Fruit fly (Drosophila melanogaster) whole organism, embryonic: Measurements from ENCODE around the gene Tob.

Experiments
- Abd-B ChIP-seq: fragments of 200-800 bp; sonication (Bioruptor generic); optimal IDR thresholded peaks from 2 replicates; lab custom pipeline; 2018; ENCODE audit warnings: missing biosample characterization, mild to moderate bottlenecking, missing genetic modification characterization, moderate library complexity
- BEAF-32 ChIP-seq: fragments of 200-800 bp; sonication (Bioruptor generic); optimal IDR thresholded peaks from 3 replicates; lab custom pipeline; 2017; ENCODE audit warnings: missing biosample characterization, missing genetic modification characterization, mild to moderate bottlenecking, moderate library complexity, missing genetic modification reagents
- Bgb ChIP-seq: fragments of 200-800 bp; sonication (Bioruptor generic); IDR thresholded peaks from 2 replicates; pipeline ENCODE4 v1.3.6; 2022; ENCODE audit warnings: missing biosample characterization, missing genetic modification characterization; ENCODE audit not compliant: partially characterized antibody
- CG10543 ChIP-seq: fragments of 200-800 bp; sonication (Bioruptor generic); optimal IDR thresholded peaks from 3 replicates; lab custom pipeline; 2017; ENCODE audit warnings: missing biosample characterization, mild to moderate bottlenecking, missing genetic modification characterization, moderate library complexity
- CG10979 ChIP-seq: fragments of 200-800 bp; sonication (Bioruptor generic); optimal IDR thresholded peaks from 2 replicates; lab custom pipeline; 2018; ENCODE audit warnings: missing biosample characterization, mild to moderate bottlenecking, missing genetic modification characterization, moderate library complexity
- CG11093 ChIP-seq: fragments of 200-800 bp; sonication (Bioruptor generic); IDR thresholded peaks from 3 replicates; pipeline ENCODE4 v1.3.6; 2022; ENCODE audit warnings: missing biosample characterization, missing genetic modification characterization
- CG12219 ChIP-seq: fragments of 200-800 bp; sonication (Bioruptor generic); optimal IDR thresholded peaks from 3 replicates; lab custom pipeline; 2018; ENCODE audit warnings: missing biosample characterization, mild to moderate bottlenecking, missing genetic modification characterization
- CG1647 ChIP-seq: fragments of 200-800 bp; sonication (Bioruptor generic); optimal IDR thresholded peaks from 3 replicates; lab custom pipeline; 2016; ENCODE audit warnings: missing biosample characterization, missing genetic modification characterization
- CG17912 ChIP-seq: fragments of 200-800 bp; sonication (Bioruptor generic); optimal IDR thresholded peaks from 2 replicates; lab custom pipeline; 2018; ENCODE audit warnings: missing biosample characterization, mild to moderate bottlenecking, missing genetic modification characterization
- CG18262 ChIP-seq: fragments of 200-800 bp; optimal IDR thresholded peaks from 3 replicates; lab custom pipeline; 2019; ENCODE audit warnings: missing biosample characterization, mild to moderate bottlenecking, missing genetic modification characterization, moderate library complexity
- CG2678 ChIP-seq: fragments of 200-800 bp; sonication (Bioruptor generic); optimal IDR thresholded peaks from 3 replicates; lab custom pipeline; 2019; ENCODE audit warnings: missing biosample characterization, mild to moderate bottlenecking, missing genetic modification characterization, moderate library complexity
- CG3065 ChIP-seq: fragments of 200-800 bp; sonication (Bioruptor generic); optimal IDR thresholded peaks from 2 replicates; lab custom pipeline; 2016; ENCODE audit warnings: missing biosample characterization, missing genetic modification characterization
- CG33213 ChIP-seq: fragments of 200-800 bp; sonication (Bioruptor generic); optimal IDR thresholded peaks from 3 replicates; lab custom pipeline; 2016; ENCODE audit warnings: missing biosample characterization, missing genetic modification characterization
- CG33557 ChIP-seq: fragments of 200-800 bp; sonication (Bioruptor generic); optimal IDR thresholded peaks from 2 replicates; lab custom pipeline; 2019; ENCODE audit warnings: missing biosample characterization, mild to moderate bottlenecking, missing genetic modification characterization, moderate library complexity
- CG6813 ChIP-seq: fragments of 200-800 bp; sonication (Bioruptor generic); optimal IDR thresholded peaks from 2 replicates; lab custom pipeline; 2017; ENCODE audit warnings: missing biosample characterization, missing genetic modification characterization, mild to moderate bottlenecking, moderate library complexity, missing genetic modification reagents
- CG7271 ChIP-seq: fragments of 200-800 bp; sonication (Bioruptor generic); optimal IDR thresholded peaks from 2 replicates; lab custom pipeline; 2018; ENCODE audit warnings: missing biosample characterization, mild to moderate bottlenecking, missing genetic modification characterization, moderate library complexity
- CG7928 ChIP-seq: fragments of 200-800 bp; sonication (Bioruptor generic); optimal IDR thresholded peaks from 2 replicates; lab custom pipeline; 2017; ENCODE audit warnings: missing biosample characterization, mild to moderate bottlenecking, missing genetic modification characterization
- CG8290 ChIP-seq, 3 experiments: fragments of 200-800 bp; sonication (Bioruptor generic); optimal IDR thresholded peaks; 2 replicates each; lab custom pipeline; 2016 to 2019; ENCODE audit warnings: missing biosample characterization in 3 of 3, missing genetic modification characterization in 3 of 3, mild to moderate bottlenecking in 2 of 3, moderate library complexity in 1 of 3
- CG8388 ChIP-seq: fragments of 200-800 bp; sonication (Bioruptor generic); optimal IDR thresholded peaks from 2 replicates; lab custom pipeline; 2019; ENCODE audit warnings: missing biosample characterization, mild to moderate bottlenecking, missing genetic modification characterization, moderate library complexity
- CG9609 ChIP-seq: fragments of 200-800 bp; sonication (Bioruptor generic); optimal IDR thresholded peaks from 3 replicates; lab custom pipeline; 2016; ENCODE audit warnings: missing biosample characterization, missing genetic modification characterization
- CG9727 ChIP-seq: fragments of 200-800 bp; sonication (Bioruptor generic); optimal IDR thresholded peaks from 3 replicates; lab custom pipeline; 2017; ENCODE audit warnings: missing biosample characterization, mild to moderate bottlenecking, missing genetic modification characterization
- CG9932 ChIP-seq: fragments of 200-800 bp; sonication (Bioruptor generic); IDR thresholded peaks from 2 replicates; pipeline ENCODE4 v1.3.6; 2022; ENCODE audit warnings: missing biosample characterization, missing genetic modification characterization
- Ets65A ChIP-seq: fragments of 200-800 bp; sonication (Bioruptor generic); peaks from one replicate; lab custom pipeline; 2016; ENCODE audit warnings: missing biosample characterization, missing genetic modification characterization
- HLH54F ChIP-seq: fragments of 200-800 bp; sonication (Bioruptor generic); optimal IDR thresholded peaks from 3 replicates; lab custom pipeline; 2016; ENCODE audit warnings: missing biosample characterization, missing genetic modification characterization
- Mrtf ChIP-seq: fragments of 200-800 bp; sonication (Bioruptor generic); IDR thresholded peaks from 3 replicates; pipeline ENCODE4 v1.3.6; 2022; ENCODE audit warnings: missing biosample characterization, missing genetic modification characterization
- Neu2 ChIP-seq: fragments of 200-800 bp; sonication (Bioruptor generic); optimal IDR thresholded peaks from 3 replicates; lab custom pipeline; 2016; ENCODE audit warnings: missing biosample characterization, missing genetic modification characterization, borderline replicate concordance
- Oaz ChIP-seq: fragments of 200-800 bp; sonication (Bioruptor generic); IDR thresholded peaks from 2 replicates; pipeline ENCODE4 v1.3.6; 2022; ENCODE audit warnings: missing biosample characterization, missing genetic modification characterization
- Oli ChIP-seq: fragments of 200-800 bp; sonication (Bioruptor generic); optimal IDR thresholded peaks from 2 replicates; lab custom pipeline; 2018; ENCODE audit warnings: missing biosample characterization, mild to moderate bottlenecking, missing genetic modification characterization, moderate library complexity
- PHDP ChIP-seq: fragments of 200-800 bp; sonication (Bioruptor generic); optimal IDR thresholded peaks from 3 replicates; lab custom pipeline; 2018; ENCODE audit warnings: missing biosample characterization, mild to moderate bottlenecking, missing genetic modification characterization, moderate library complexity
- Ravus ChIP-seq: fragments of 200-800 bp; sonication (Bioruptor generic); IDR thresholded peaks from 2 replicates; pipeline ENCODE4 v1.3.6; 2022; ENCODE audit warnings: missing biosample characterization, missing genetic modification characterization
- Rfx ChIP-seq: fragments of 200-800 bp; sonication (Bioruptor generic); IDR thresholded peaks from 2 replicates; pipeline ENCODE4 v1.3.6; 2022; ENCODE audit warnings: missing biosample characterization, missing genetic modification characterization
- Six4 ChIP-seq: fragments of 200-800 bp; sonication (Bioruptor generic); optimal IDR thresholded peaks from 2 replicates; lab custom pipeline; 2016; ENCODE audit warnings: missing biosample characterization, missing genetic modification characterization
- bcd ChIP-seq: fragments of 200-800 bp; sonication (Bioruptor generic); optimal IDR thresholded peaks from 2 replicates; lab custom pipeline; 2017; ENCODE audit warnings: missing biosample characterization, mild to moderate bottlenecking, missing genetic modification characterization
- cad ChIP-seq: fragments of >200 bp; optimal IDR thresholded peaks from 2 replicates; lab custom pipeline; 2017; ENCODE audit warnings: missing biosample characterization, missing genetic modification characterization
- cato ChIP-seq: fragments of 200-800 bp; sonication (Bioruptor generic); optimal IDR thresholded peaks from 2 replicates; lab custom pipeline; 2016; ENCODE audit warnings: missing biosample characterization, missing genetic modification characterization, borderline replicate concordance
- danr ChIP-seq: fragments of 200-800 bp; sonication (Bioruptor generic); IDR thresholded peaks from 2 replicates; pipeline ENCODE4 v1.3.6; 2022; ENCODE audit warnings: missing biosample characterization, missing genetic modification characterization
- dmrt11E ChIP-seq: fragments of 200-800 bp; sonication (Bioruptor generic); optimal IDR thresholded peaks from 3 replicates; lab custom pipeline; 2018; ENCODE audit warnings: missing biosample characterization, mild to moderate bottlenecking, missing genetic modification characterization, moderate library complexity
- dysf ChIP-seq: fragments of 200-800 bp; sonication (Bioruptor generic); IDR thresholded peaks from 3 replicates; pipeline ENCODE4 v1.3.6; 2022; ENCODE audit warnings: missing biosample characterization, missing genetic modification characterization
- fd64A ChIP-seq: fragments of 200-800 bp; sonication (Bioruptor generic); optimal IDR thresholded peaks from 3 replicates; lab custom pipeline; 2018; ENCODE audit warnings: missing biosample characterization, mild to moderate bottlenecking, missing genetic modification characterization
- gce ChIP-seq: fragments of 200-800 bp; sonication (Bioruptor generic); IDR thresholded peaks from 3 replicates; pipeline ENCODE4 v1.3.6; 2022; ENCODE audit warnings: missing biosample characterization, missing genetic modification characterization
- hb ChIP-seq: fragments of 200-800 bp; sonication (Bioruptor generic); IDR thresholded peaks from 3 replicates; pipeline ENCODE4 v1.3.6; 2022; ENCODE audit warnings: missing biosample characterization, missing genetic modification characterization; ENCODE audit not compliant: partially characterized antibody
- ind ChIP-seq: fragments of 200-800 bp; sonication (Bioruptor generic); optimal IDR thresholded peaks from 3 replicates; lab custom pipeline; 2016; ENCODE audit warnings: missing biosample characterization, missing genetic modification characterization
- inv ChIP-seq: fragments of 200-800 bp; sonication (Bioruptor generic); IDR thresholded peaks from 2 replicates; pipeline ENCODE4 v1.3.6; 2022; ENCODE audit warnings: missing biosample characterization, missing genetic modification characterization; ENCODE audit not compliant: partially characterized antibody
- knrl ChIP-seq: fragments of 200-800 bp; sonication (Bioruptor generic); IDR thresholded peaks from 3 replicates; pipeline ENCODE4 v1.3.6; 2022; ENCODE audit warnings: missing biosample characterization, missing genetic modification characterization; ENCODE audit not compliant: partially characterized antibody
- lilli ChIP-seq: fragments of 200-800 bp; sonication (Bioruptor generic); optimal IDR thresholded peaks from 3 replicates; lab custom pipeline; 2016; ENCODE audit warnings: missing biosample characterization, missing genetic modification characterization
- lmd ChIP-seq: fragments of 200-800 bp; sonication (Bioruptor generic); IDR thresholded peaks from 2 replicates; pipeline ENCODE4 v1.3.6; 2022; ENCODE audit warnings: missing biosample characterization, missing genetic modification characterization
- onecut ChIP-seq: fragments of 200-800 bp; sonication (Bioruptor generic); IDR thresholded peaks from 2 replicates; pipeline ENCODE4 v1.3.6; 2022; ENCODE audit warnings: missing biosample characterization, missing genetic modification characterization
- schlank ChIP-seq: fragments of 200-800 bp; sonication (Bioruptor generic); optimal IDR thresholded peaks from 2 replicates; lab custom pipeline; 2018; ENCODE audit warnings: missing biosample characterization, mild to moderate bottlenecking, missing genetic modification characterization
- ssp ChIP-seq: fragments of 200-800 bp; sonication (Bioruptor generic); IDR thresholded peaks from 2 replicates; pipeline ENCODE4 v1.3.6; 2022; ENCODE audit warnings: missing biosample characterization, missing genetic modification characterization
- ttk ChIP-seq: fragments of 200-800 bp; sonication (Bioruptor generic); IDR thresholded peaks from 2 replicates; pipeline ENCODE4 v2.1.2; 2022; ENCODE audit warnings: missing biosample characterization, missing genetic modification characterization
- twi ChIP-seq: fragments of 200-800 bp; optimal IDR thresholded peaks from 2 replicates; lab custom pipeline; 2019; ENCODE audit warnings: missing biosample characterization, mild to moderate bottlenecking, missing genetic modification characterization, moderate library complexity

The Tob gene

DNA sequence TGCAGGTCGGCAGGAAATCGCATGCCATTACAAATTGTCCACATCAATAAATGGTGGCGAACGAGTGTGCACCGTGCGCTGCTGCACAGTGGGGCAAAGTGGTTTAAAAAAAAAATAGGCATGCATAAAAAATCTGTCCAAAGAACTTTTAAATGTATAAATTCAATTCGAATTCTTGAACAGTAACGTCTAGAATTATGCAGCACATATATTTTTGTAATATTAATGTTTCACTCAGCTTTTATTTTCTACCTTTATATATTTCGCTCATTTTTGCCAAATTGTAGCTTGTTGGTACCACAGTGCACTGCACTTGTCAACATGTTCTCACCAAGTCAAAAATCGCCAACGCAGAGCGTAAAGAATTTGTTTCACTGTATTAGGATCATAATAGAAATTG, 47.7 kb upstream of the Tob start (continued):
- TF ChIP-seq lilli (GFP tag; lab: Kevin White, UChicago): no peak
- no peak for TF ChIP-seq twi (tag; lab: Kevin White, UChicago)
- no peak for TF ChIP-seq danr
- TF ChIP-seq bcd: no peak
- TF ChIP-seq CG1647: no peak
- TF ChIP-seq CG33213 (GFP tag; lab: Kevin White, UChicago): no peak
- TF ChIP-seq Bgb: no peak
- no peak for TF ChIP-seq HLH54F (GFP tag; lab: Kevin White, UChicago)
- no peak for TF ChIP-seq CG10543 (GFP tag; lab: Kevin White, UChicago)
- no peak for TF ChIP-seq Rfx (GFP tag; lab: Robert Waterston, UW)
- TF ChIP-seq lmd (GFP tag; lab: Robert Waterston, UW): peak; percentile 13; the same call in 1 of the 2 replicates
- TF ChIP-seq cato (GFP tag; lab: Kevin White, UChicago): no peak
- TF ChIP-seq CG9727 (GFP tag; lab: Kevin White, UChicago): peak; percentile 15
- no peak for TF ChIP-seq CG8388 (GFP tag; lab: Kevin White, UChicago)
- TF ChIP-seq CG17912 (GFP tag; lab: Kevin White, UChicago): no peak
- no peak for TF ChIP-seq CG8290 (GFP tag; optimal IDR thresholded peaks at IDR 0.05; lab: Kevin White, UChicago)
- no peak for TF ChIP-seq CG8290 (tag; optimal IDR thresholded peaks at IDR 0.05; lab: Kevin White, UChicago)
- no peak for TF ChIP-seq hb (GFP tag; lab: Robert Waterston, UW)
- TF ChIP-seq ind (GFP tag; lab: Kevin White, UChicago): no peak
- TF ChIP-seq CG9932 (GFP tag; lab: Robert Waterston, UW): no peak
- 0 out of 2 replicates have a peak, but pooled peaks have one; percentile 6 for TF ChIP-seq ssp
- no peak for TF ChIP-seq CG3065 (GFP tag; lab: Kevin White, UChicago)
- TF ChIP-seq BEAF-32 (GFP tag; lab: Kevin White, UChicago): no peak
- TF ChIP-seq Six4: no peak
- no peak for TF ChIP-seq PHDP
- TF ChIP-seq cad (GFP tag; lab: Kevin White, UChicago): no peak
- no peak for TF ChIP-seq Oli (tag; lab: Kevin White, UChicago)
- peak; percentile 31 for TF ChIP-seq CG18262 (tag; lab: Kevin White, UChicago)
- TF ChIP-seq CG10979: peak; percentile 23
- TF ChIP-seq Neu2 (GFP tag; lab: Kevin White, UChicago): no peak
- TF ChIP-seq dysf (GFP tag; lab: Robert Waterston, UW): no peak
- TF ChIP-seq inv (GFP tag; lab: Robert Waterston, UW): no peak
- TF ChIP-seq Ets65A (GFP tag; lab: Kevin White, UChicago): peak; percentile 92
- TF ChIP-seq fd64A (GFP tag; lab: Kevin White, UChicago): no peak
- TF ChIP-seq schlank (tag; lab: Kevin White, UChicago): no peak
- no peak for TF ChIP-seq Ravus
- no peak for TF ChIP-seq knrl (GFP tag; lab: Robert Waterston, UW)
- TF ChIP-seq Oaz (GFP tag; lab: Robert Waterston, UW): no peak
- no peak for TF ChIP-seq Abd-B (GFP tag; lab: Kevin White, UChicago)
- no peak for TF ChIP-seq CG9609
- TF ChIP-seq Mrtf (GFP tag; lab: Robert Waterston, UW): no peak
- no peak for TF ChIP-seq gce (GFP tag; lab: Robert Waterston, UW)
- TF ChIP-seq CG6813: no peak
- no peak for TF ChIP-seq CG7271 (tag; lab: Kevin White, UChicago)
- no peak for TF ChIP-seq CG11093
- peak; percentile 34 for TF ChIP-seq dmrt11E (tag; lab: Kevin White, UChicago)
- TF ChIP-seq CG7928 (GFP tag; lab: Kevin White, UChicago): no peak
- no peak for TF ChIP-seq CG2678 (tag; lab: Kevin White, UChicago)
- no peak for TF ChIP-seq CG33557
- no peak for TF ChIP-seq onecut (GFP tag; lab: Robert Waterston, UW)
- TF ChIP-seq ttk (GFP tag; lab: Robert Waterston, UW): no peak
- no peak for TF ChIP-seq CG12219
